Worm (Caenorhabditis elegans) whole organism, dauer: ENCODE results near the gene smu-2.

ENCODE experiments used
- unc-62 ChIP-seq: sonication (generic microtip); optimal IDR thresholded peaks from 2 replicates; lab custom pipeline; 2017; ENCODE audit warnings: missing biosample characterization, missing genetic modification reagents, missing genetic modification characterization

smu-2 gene

DNA sequence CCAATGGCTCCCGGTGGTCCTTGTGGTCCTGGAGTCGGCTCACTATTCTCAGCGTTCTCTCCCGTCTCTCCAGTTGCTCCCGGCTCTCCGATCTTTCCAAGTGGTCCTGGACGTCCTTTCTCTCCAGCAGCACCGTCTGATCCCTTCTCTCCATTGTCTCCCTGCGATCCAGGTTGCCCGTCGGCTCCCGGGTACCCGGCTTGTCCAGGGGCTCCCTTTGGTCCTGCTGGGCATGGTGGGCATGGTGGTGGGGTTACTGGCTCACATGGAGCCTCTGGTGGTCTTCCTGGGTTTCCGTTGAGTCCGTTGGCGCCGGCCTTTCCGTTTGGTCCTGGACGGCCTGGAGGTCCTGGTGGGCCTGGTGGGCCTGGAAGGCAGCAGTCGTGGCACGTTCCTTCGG, 18.2 kb downstream of the smu-2 start:
- no peak for TF ChIP-seq unc-62 (GFP tag; lab: Kevin White, UChicago)

ce11 chrII:3502011-3502410, 19.8 kb downstream of the smu-2 start:
- no peak for TF ChIP-seq unc-62 (GFP tag; lab: Kevin White, UChicago)

ce11 chrII:3502520-3503323, 20.5 kb downstream of the smu-2 start, which contains the start of the genes col-71 and Y49F6B.2:
TSS of gene col-71 (minus strand) at chrII:3502570.
TSS of gene Y49F6B.2 (plus strand) at chrII:3502968.
- no peak for TF ChIP-seq unc-62 (GFP tag; lab: Kevin White, UChicago)

DNA sequence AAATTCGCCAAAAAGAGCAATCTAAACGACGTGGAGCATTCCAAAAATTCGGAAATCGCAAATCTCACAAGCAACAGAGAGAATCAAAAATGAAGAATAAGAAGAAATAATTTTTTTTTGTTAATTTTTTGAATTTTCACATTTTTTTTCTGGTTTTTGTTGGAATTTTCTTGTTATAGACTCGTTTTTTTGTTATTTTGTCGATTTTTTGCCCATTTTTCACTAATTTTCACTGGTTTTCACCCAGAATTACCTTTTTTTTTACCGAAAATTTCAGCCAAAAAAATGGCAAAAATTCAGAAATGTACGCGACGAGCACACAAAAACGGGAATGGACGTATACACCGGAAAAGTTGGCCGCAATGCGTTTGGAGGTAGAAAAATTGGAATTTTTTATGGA, 22.5 kb downstream of the smu-2 start, which contains the start of gene cyh-1:
Gene cyh-1 (plus strand): TSS at position 301 of the 400 bp plus-strand sequence.
- no peak for TF ChIP-seq unc-62 (GFP tag; lab: Kevin White, UChicago)

- TF ChIP-seq unc-62 (GFP tag; lab: Kevin White, UChicago): no peak
Measured at ce11 chrII:3512240-3512639, 30.0 kb downstream of the smu-2 start, which contains the start of gene Y49F6B.19. TSS of gene Y49F6B.19 (minus strand) at chrII:3512340.

- TF ChIP-seq unc-62 (GFP tag; lab: Kevin White, UChicago): no peak
Measured at ce11 chrII:3514631-3515030, 32.4 kb downstream of the smu-2 start, which contains the start of gene srz-5. TSS of gene srz-5 (minus strand) at chrII:3514731.

DNA sequence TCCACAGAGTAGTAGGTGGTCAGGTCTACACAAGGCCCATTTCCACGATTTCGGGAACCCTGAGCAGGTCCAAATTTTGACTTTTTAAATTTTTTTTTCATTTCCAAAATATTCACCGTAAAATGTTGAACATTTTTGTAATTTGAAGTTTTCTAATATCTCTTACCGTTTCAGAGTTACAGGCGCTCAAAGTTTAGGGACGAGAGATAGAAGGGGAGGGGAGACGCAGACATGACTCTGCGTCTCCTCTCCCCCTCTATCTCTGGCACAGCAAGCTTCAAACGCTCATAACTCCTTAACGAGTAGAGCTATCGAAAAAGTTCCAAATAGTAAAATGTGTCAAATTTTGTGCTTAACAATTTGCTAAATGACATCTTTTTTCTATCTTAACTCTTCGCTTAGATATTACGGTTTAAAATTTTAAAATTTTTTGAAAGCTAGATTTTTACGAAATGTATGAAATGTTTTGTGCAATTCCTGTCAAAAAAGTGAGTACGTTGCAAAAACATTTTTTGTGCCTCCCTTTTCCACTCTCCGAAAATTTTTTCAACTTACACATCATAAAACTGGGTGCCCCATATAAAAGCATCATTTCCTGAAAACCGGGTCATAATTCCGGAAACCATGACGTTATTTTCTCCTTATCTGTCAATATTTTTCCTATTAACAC, 33.3 kb downstream of the smu-2 start, which contains the start of the genes Y49F6B.14 and clec-125:
Gene Y49F6B.14 (minus strand): TSS at position 101 of the 670 bp plus-strand sequence.
Gene clec-125 (plus strand): TSS at position 620 of the 670 bp plus-strand sequence.
- no peak for TF ChIP-seq unc-62 (GFP tag; lab: Kevin White, UChicago)

DNA sequence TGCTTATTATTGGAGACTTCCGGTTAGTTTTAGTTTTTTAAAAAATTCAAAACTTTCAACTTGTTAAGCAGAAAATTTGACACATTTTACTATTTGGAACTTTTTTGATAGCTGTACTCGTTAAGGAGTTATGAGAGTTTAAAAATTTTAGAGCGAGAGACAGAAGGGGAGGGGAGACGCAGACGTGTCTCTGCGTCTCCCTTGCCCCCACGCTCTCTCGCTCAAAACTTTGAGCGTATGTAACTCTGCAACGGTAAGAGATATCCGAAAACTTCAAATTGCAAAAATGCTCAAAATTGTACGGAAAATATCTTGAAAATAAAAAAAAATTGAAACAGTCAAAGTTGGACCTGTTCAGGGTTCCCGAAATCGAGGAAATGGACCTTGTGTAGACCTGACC, 34.0 kb downstream of the smu-2 start:
- TF ChIP-seq unc-62 (GFP tag; lab: Kevin White, UChicago): no peak

- no peak for TF ChIP-seq unc-62 (GFP tag; lab: Kevin White, UChicago)
Measured at ce11 chrII:3518961-3519544, 36.8 kb downstream of the smu-2 start, which contains the start of gene clec-126. TSS of gene clec-126 (plus strand) at chrII:3519494.

ce11 chrII:3520988-3521850, 39.0 kb downstream of the smu-2 start, which contains the start of gene W09G10.9:
TSS of gene W09G10.9 (plus strand) at chrII:3521800.
- TF ChIP-seq unc-62 (GFP tag; lab: Kevin White, UChicago): no peak

DNA sequence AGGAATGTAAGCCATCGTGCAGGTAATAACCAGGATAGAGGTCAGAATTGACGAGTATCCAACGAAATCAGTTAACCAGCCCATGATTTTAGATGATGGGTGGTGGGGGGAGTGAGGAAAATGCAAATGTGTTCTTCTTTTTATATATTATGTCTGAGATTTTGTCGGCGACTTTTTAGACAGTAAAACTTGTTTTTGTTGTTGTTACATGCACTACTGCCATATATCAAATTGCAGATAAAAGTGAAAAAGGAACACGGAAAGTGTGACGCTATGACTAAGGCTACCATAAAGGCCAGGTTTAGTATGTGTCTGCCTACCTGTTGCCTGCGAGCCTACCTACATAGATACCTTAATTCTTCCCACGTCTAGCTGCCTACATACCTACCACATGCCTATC, 41.9 kb downstream of the smu-2 start, which contains the start of gene col-72:
Gene col-72 (minus strand): TSS at position 101 of the 400 bp plus-strand sequence.
- no peak for TF ChIP-seq unc-62 (GFP tag; lab: Kevin White, UChicago)

ce11 chrII:3527460-3527859, 45.3 kb downstream of the smu-2 start:
- no peak for TF ChIP-seq unc-62 (GFP tag; lab: Kevin White, UChicago)

DNA sequence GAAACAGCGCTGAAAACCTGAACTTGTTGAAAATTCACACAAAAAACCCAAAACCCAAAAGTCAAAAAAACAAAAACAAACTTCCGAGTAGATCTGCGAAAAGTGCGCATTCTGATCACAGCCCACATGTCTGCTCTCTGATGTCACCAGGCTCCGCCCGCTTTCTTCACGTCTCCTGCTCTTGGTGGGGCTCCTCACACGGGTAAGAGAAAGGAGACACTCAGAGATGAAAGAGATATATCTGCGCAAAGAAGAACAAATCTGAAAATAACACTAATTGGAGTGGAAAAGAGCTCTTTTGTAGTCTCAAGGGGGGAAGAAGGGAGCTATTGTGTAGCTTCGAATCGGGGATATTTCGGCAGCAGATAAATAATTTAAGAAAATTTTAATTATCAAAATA, 46.0 kb downstream of the smu-2 start, which contains the start of gene ncs-6:
Gene ncs-6 (minus strand): TSS at position 261 of the 400 bp plus-strand sequence.
- no peak for TF ChIP-seq unc-62 (GFP tag; lab: Kevin White, UChicago)
